Fruit fly (Drosophila melanogaster) whole organism, embryonic: Measurements from ENCODE around the gene CG43245.

ENCODE experiments used
- CG10147 ChIP-seq: fragments of 200-800 bp; sonication (Bioruptor generic); optimal IDR thresholded peaks from 2 replicates; lab custom pipeline; 2019; ENCODE audit warnings: missing biosample characterization, mild to moderate bottlenecking, missing genetic modification characterization, moderate library complexity
- CG11695 ChIP-seq: fragments of 200-800 bp; sonication (Bioruptor generic); IDR thresholded peaks from 3 replicates; pipeline ENCODE4 v1.3.6; 2022; ENCODE audit warnings: missing biosample characterization, missing genetic modification characterization
- CG11696 ChIP-seq: fragments of 200-800 bp; sonication (Bioruptor generic); IDR thresholded peaks from 2 replicates; pipeline ENCODE4 v1.3.6; 2022; ENCODE audit warnings: missing biosample characterization, missing genetic modification characterization
- CG12659 ChIP-seq: fragments of 200-800 bp; sonication (Bioruptor generic); optimal IDR thresholded peaks from 3 replicates; lab custom pipeline; 2017; ENCODE audit warnings: mild to moderate bottlenecking, missing biosample characterization, missing genetic modification reagents, missing genetic modification characterization
- CG12942 ChIP-seq: fragments of 200-800 bp; sonication (Bioruptor generic); optimal IDR thresholded peaks from 3 replicates; lab custom pipeline; 2016; ENCODE audit warnings: missing biosample characterization, missing genetic modification characterization
- CG13287 ChIP-seq: fragments of 200-800 bp; sonication (Bioruptor generic); IDR thresholded peaks from 2 replicates; pipeline ENCODE4 v1.3.6; 2022; ENCODE audit warnings: missing biosample characterization, missing genetic modification characterization; ENCODE audit not compliant: partially characterized antibody
- CG14667 ChIP-seq: fragments of 200-800 bp; sonication (Bioruptor generic); IDR thresholded peaks from 2 replicates; pipeline ENCODE4 v1.3.6; 2022; ENCODE audit warnings: missing biosample characterization, missing genetic modification characterization
- CG17385 ChIP-seq: fragments of 200-800 bp; sonication (Bioruptor generic); optimal IDR thresholded peaks from 3 replicates; lab custom pipeline; 2018; ENCODE audit warnings: missing biosample characterization, mild to moderate bottlenecking, missing genetic modification characterization
- CG4360 ChIP-seq: fragments of 200-800 bp; sonication (Bioruptor generic); IDR thresholded peaks from 2 replicates; pipeline ENCODE4 v1.3.6; 2022; ENCODE audit warnings: missing biosample characterization, missing genetic modification characterization
- CG43689 ChIP-seq: fragments of 200-800 bp; sonication (Bioruptor generic); IDR thresholded peaks from 2 replicates; pipeline ENCODE4 v1.3.6; 2022; ENCODE audit warnings: missing biosample characterization, missing genetic modification characterization
- CG4424 ChIP-seq: fragments of 200-800 bp; sonication (Bioruptor generic); optimal IDR thresholded peaks from 3 replicates; lab custom pipeline; 2016; ENCODE audit warnings: missing biosample characterization, missing genetic modification characterization
- CG4854 ChIP-seq: fragments of 200-800 bp; sonication (Bioruptor generic); optimal IDR thresholded peaks from 2 replicates; lab custom pipeline; 2016; ENCODE audit warnings: missing biosample characterization, missing genetic modification characterization, inconsistent platforms
- CG5180 ChIP-seq: fragments of 200-800 bp; sonication (Bioruptor generic); optimal IDR thresholded peaks from 3 replicates; lab custom pipeline; 2017; ENCODE audit warnings: missing biosample characterization, missing genetic modification characterization, mild to moderate bottlenecking, moderate library complexity, missing genetic modification reagents
- CG6765 ChIP-seq: fragments of 200-800 bp; sonication (Bioruptor generic); optimal IDR thresholded peaks from 3 replicates; lab custom pipeline; 2017; ENCODE audit warnings: missing biosample characterization, mild to moderate bottlenecking, missing genetic modification characterization
- CG6813 ChIP-seq: fragments of 200-800 bp; sonication (Bioruptor generic); optimal IDR thresholded peaks from 2 replicates; lab custom pipeline; 2017; ENCODE audit warnings: missing biosample characterization, missing genetic modification characterization, mild to moderate bottlenecking, moderate library complexity, missing genetic modification reagents
- CG7839 ChIP-seq: fragments of 200-800 bp; sonication (Bioruptor generic); optimal IDR thresholded peaks from 3 replicates; lab custom pipeline; 2018; ENCODE audit warnings: missing biosample characterization, mild to moderate bottlenecking, missing genetic modification characterization, moderate library complexity
- CG8944 ChIP-seq: fragments of 200-800 bp; sonication (Bioruptor generic); optimal IDR thresholded peaks from 3 replicates; lab custom pipeline; 2016; ENCODE audit warnings: missing biosample characterization, missing genetic modification characterization
- CG9817 ChIP-seq: fragments of 200-800 bp; sonication (Bioruptor generic); optimal IDR thresholded peaks from 2 replicates; lab custom pipeline; 2018; ENCODE audit warnings: missing biosample characterization, mild to moderate bottlenecking, missing genetic modification characterization, moderate library complexity
- CG9932 ChIP-seq: fragments of 200-800 bp; sonication (Bioruptor generic); IDR thresholded peaks from 2 replicates; pipeline ENCODE4 v1.3.6; 2022; ENCODE audit warnings: missing biosample characterization, missing genetic modification characterization
- Camta ChIP-seq: fragments of 200-800 bp; sonication (Bioruptor generic); optimal IDR thresholded peaks from 2 replicates; lab custom pipeline; 2016; ENCODE audit warnings: missing biosample characterization, missing genetic modification characterization
- Elba2 ChIP-seq: fragments of 200-800 bp; sonication (Bioruptor generic); optimal IDR thresholded peaks from 3 replicates; lab custom pipeline; 2016; ENCODE audit warnings: missing biosample characterization, missing genetic modification characterization
- H2.0 ChIP-seq: fragments of 200-800 bp; sonication (Bioruptor generic); IDR thresholded peaks from 2 replicates; pipeline ENCODE4 v1.3.6; 2022; ENCODE audit warnings: missing biosample characterization, missing genetic modification characterization
- Hey ChIP-seq: fragments of 200-800 bp; sonication (Bioruptor generic); optimal IDR thresholded peaks from 3 replicates; lab custom pipeline; 2018; ENCODE audit warnings: missing biosample characterization, mild to moderate bottlenecking, missing genetic modification characterization
- Nf-YA ChIP-seq: fragments of 200-800 bp; sonication (Bioruptor generic); IDR thresholded peaks from 2 replicates; pipeline ENCODE4 v1.3.6; 2022; ENCODE audit warnings: missing biosample characterization, missing genetic modification characterization
- PHDP ChIP-seq: fragments of 200-800 bp; sonication (Bioruptor generic); optimal IDR thresholded peaks from 3 replicates; lab custom pipeline; 2018; ENCODE audit warnings: missing biosample characterization, mild to moderate bottlenecking, missing genetic modification characterization, moderate library complexity
- Six4 ChIP-seq: fragments of 200-800 bp; sonication (Bioruptor generic); optimal IDR thresholded peaks from 2 replicates; lab custom pipeline; 2016; ENCODE audit warnings: missing biosample characterization, missing genetic modification characterization
- Sry-β ChIP-seq: fragments of 200-800 bp; sonication (Bioruptor generic); optimal IDR thresholded peaks from 2 replicates; lab custom pipeline; 2018; ENCODE audit warnings: missing biosample characterization, mild to moderate bottlenecking, missing genetic modification characterization, moderate library complexity
- YL-1 ChIP-seq: fragments of 200-800 bp; sonication (Bioruptor generic); optimal IDR thresholded peaks from 3 replicates; lab custom pipeline; 2017; ENCODE audit warnings: missing biosample characterization, mild to moderate bottlenecking, missing genetic modification characterization
- amos ChIP-seq: fragments of 200-800 bp; sonication (Bioruptor generic); IDR thresholded peaks from 2 replicates; pipeline ENCODE4 v1.3.6; 2022; ENCODE audit warnings: missing biosample characterization, missing genetic modification characterization; ENCODE audit not compliant: partially characterized antibody
- bowl ChIP-seq: fragments of 200-800 bp; sonication (Bioruptor generic); IDR thresholded peaks from 2 replicates; pipeline ENCODE4 v1.3.6; 2022; ENCODE audit warnings: missing biosample characterization, missing genetic modification characterization
- cas ChIP-seq: fragments of 200-800 bp; sonication (Bioruptor generic); IDR thresholded peaks from 2 replicates; pipeline ENCODE4 v1.3.6; 2022; ENCODE audit warnings: missing biosample characterization, missing genetic modification characterization
- disco-r ChIP-seq: fragments of 200-800 bp; sonication (Bioruptor generic); optimal IDR thresholded peaks from 2 replicates; lab custom pipeline; 2016; ENCODE audit warnings: missing biosample characterization, missing genetic modification characterization
- en ChIP-seq: fragments of 200-800 bp; sonication (Bioruptor generic); optimal IDR thresholded peaks from 2 replicates; lab custom pipeline; 2016; ENCODE audit warnings: missing biosample characterization, missing genetic modification characterization
- gro ChIP-seq: fragments of 200-800 bp; sonication (Bioruptor generic); optimal IDR thresholded peaks from 2 replicates; lab custom pipeline; 2016; ENCODE audit warnings: missing biosample characterization, missing genetic modification characterization
- gsb ChIP-seq: fragments of 200-800 bp; sonication (Bioruptor generic); IDR thresholded peaks from 2 replicates; pipeline ENCODE4 v1.3.6; 2022; ENCODE audit warnings: missing biosample characterization, missing genetic modification characterization
- gsb-n ChIP-seq: fragments of 200-800 bp; sonication (Bioruptor generic); optimal IDR thresholded peaks from 3 replicates; lab custom pipeline; 2018; ENCODE audit warnings: missing biosample characterization, mild to moderate bottlenecking, missing genetic modification characterization
- gt ChIP-seq: fragments of 200-800 bp; sonication (Bioruptor generic); IDR thresholded peaks from 2 replicates; pipeline ENCODE4 v1.3.6; 2022; ENCODE audit warnings: missing biosample characterization, missing genetic modification characterization
- h ChIP-seq: fragments of >200 bp; optimal IDR thresholded peaks from 2 replicates; lab custom pipeline; 2017
- her ChIP-seq: fragments of 200-800 bp; sonication (Bioruptor generic); optimal IDR thresholded peaks from 2 replicates; lab custom pipeline; 2016; ENCODE audit warnings: missing biosample characterization, missing genetic modification characterization
- jing ChIP-seq: fragments of 200-800 bp; sonication (Bioruptor generic); optimal IDR thresholded peaks from 2 replicates; lab custom pipeline; 2018; ENCODE audit warnings: missing biosample characterization, mild to moderate bottlenecking, missing genetic modification characterization
- kah ChIP-seq: fragments of 200-800 bp; sonication (Bioruptor generic); optimal IDR thresholded peaks from 2 replicates; lab custom pipeline; 2018; ENCODE audit warnings: missing biosample characterization, mild to moderate bottlenecking, missing genetic modification characterization
- org-1 ChIP-seq: fragments of 200-800 bp; sonication (Bioruptor generic); optimal IDR thresholded peaks from 2 replicates; lab custom pipeline; 2017; ENCODE audit warnings: missing biosample characterization, missing genetic modification characterization
- pan ChIP-seq, 4 experiments: fragments of >200 bp in 3 of 4; fragments of 200-800 bp in 1 of 4; sonication (Bioruptor generic) in 1 of 4; optimal IDR thresholded peaks in 3 of 4; IDR thresholded peaks in 1 of 4; 2 replicates each; pipeline versions ENCODE4 v1.3.6 to Lab custom; 2017 to 2022; ENCODE audit warnings: missing biosample characterization in 2 of 4, missing genetic modification characterization in 2 of 4, mixed read lengths in 1 of 4
- ro ChIP-seq: fragments of 200-800 bp; sonication (Bioruptor generic); IDR thresholded peaks from 2 replicates; pipeline ENCODE4 v1.3.6; 2022; ENCODE audit warnings: missing biosample characterization, missing genetic modification characterization
- scrt ChIP-seq: fragments of 200-800 bp; sonication (Bioruptor generic); optimal IDR thresholded peaks from 2 replicates; lab custom pipeline; 2018; ENCODE audit warnings: missing biosample characterization, mild to moderate bottlenecking, missing genetic modification characterization, moderate library complexity
- sna ChIP-seq: fragments of 200-800 bp; sonication (Bioruptor generic); IDR thresholded peaks from 2 replicates; pipeline ENCODE4 v1.3.6; 2022; ENCODE audit warnings: missing biosample characterization, missing genetic modification characterization; ENCODE audit not compliant: partially characterized antibody
- unc-4 ChIP-seq: fragments of 200-800 bp; sonication (Bioruptor generic); IDR thresholded peaks from 2 replicates; pipeline ENCODE4 v1.3.6; 2022; ENCODE audit warnings: missing biosample characterization, missing genetic modification characterization; ENCODE audit not compliant: partially characterized antibody
- vvl ChIP-seq: fragments of 200-800 bp; sonication (Bioruptor generic); IDR thresholded peaks from 2 replicates; pipeline ENCODE4 v1.3.6; 2022; ENCODE audit warnings: missing biosample characterization, missing genetic modification characterization
- yki ChIP-seq: fragments of >200 bp; optimal IDR thresholded peaks from 3 replicates; lab custom pipeline; 2018

CG43245 gene

dm6 chr3L:10738347-10739108, 33.2 kb upstream of the CG43245 start (continued):
- TF ChIP-seq scrt (GFP tag; lab: Kevin White, UChicago) (peak; percentile 60), CG12942 (peak; percentile 48), Sry-β (peak; percentile 29), CG9932 (GFP tag; lab: Robert Waterston, UW) (peak; percentile 75), gt (GFP tag; lab: Robert Waterston, UW) (peak; percentile 55), CG12659 (GFP tag; lab: Kevin White, UChicago) (peak; percentile 87), PHDP (peak; percentile 76), vvl (GFP tag; lab: Robert Waterston, UW) (peak; percentile 79), kah (GFP tag; lab: Kevin White, UChicago) (peak; percentile 71), bowl (GFP tag; lab: Robert Waterston, UW) (no peak), Camta (GFP tag; lab: Kevin White, UChicago) (peak; percentile 2), ro (GFP tag; lab: Robert Waterston, UW) (peak; percentile 71; the same call in 1 of the 2 replicates), CG4424 (peak; percentile 62), amos (GFP tag; lab: Robert Waterston, UW) (no peak; the same call in 1 of the 2 replicates), pan (optimal IDR thresholded peaks at IDR 0.05; lab: Kevin White, UChicago) (no peak), pan (GFP tag; optimal IDR thresholded peaks at IDR 0.05 in 1 of 2, IDR thresholded peaks at IDR 0.05 in 1 of 2) (peak in 1 of 2 experiments; percentile 87), gro (peak; percentile 58), CG4360 (no peak), CG6813 (GFP tag; lab: Kevin White, UChicago) (peak; percentile 81), org-1 (GFP tag; lab: Kevin White, UChicago) (peak; percentile 16), Six4 (GFP tag; lab: Kevin White, UChicago) (peak; percentile 55), Nf-YA (GFP tag; lab: Robert Waterston, UW) (peak; percentile 71), Elba2 (GFP tag; lab: Kevin White, UChicago) (no peak), H2.0 (GFP tag; lab: Robert Waterston, UW) (peak; percentile 39), CG6765 (peak; percentile 60), gsb (GFP tag; lab: Robert Waterston, UW) (peak; percentile 64), yki (lab: Kevin White, UChicago) (no peak), YL-1 (no peak), CG10147 (GFP tag; lab: Kevin White, UChicago) (peak; percentile 91), CG8944 (no peak), CG9817 (peak; percentile 63), unc-4 (GFP tag; lab: Robert Waterston, UW) (no peak), gsb-n (tag; lab: Kevin White, UChicago) (peak; percentile 77), en (no peak), CG14667 (GFP tag; lab: Robert Waterston, UW) (peak; percentile 82), disco-r (GFP tag; lab: Kevin White, UChicago) (no peak), CG11696 (GFP tag; lab: Robert Waterston, UW) (0 out of 2 replicates have a peak, but pooled peaks have one; percentile 47), her (GFP tag; lab: Kevin White, UChicago) (no peak), Hey (tag; lab: Kevin White, UChicago) (no peak), CG11695 (GFP tag; lab: Robert Waterston, UW) (peak; percentile 91), CG7839 (peak; percentile 94), CG4854 (GFP tag; lab: Kevin White, UChicago) (no peak), h (lab: Kevin White, UChicago) (no peak), sna (GFP tag; lab: Robert Waterston, UW) (no peak), CG17385 (GFP tag; lab: Kevin White, UChicago) (peak; percentile 75), CG5180 (peak; percentile 94), CG43689 (GFP tag; lab: Robert Waterston, UW) (peak; percentile 56; the same call in 1 of the 2 replicates), CG13287 (no peak; the same call in 1 of the 2 replicates), jing (GFP tag; lab: Kevin White, UChicago) (peak; percentile 15), cas (peak; percentile 18; the same call in 1 of the 2 replicates)
